Worm (Caenorhabditis elegans) whole organism, L2 larva: Measurements from ENCODE around the gene F44A6.3.

Experiments used
- R02D3.7 ChIP-seq: fragments of 150-350 bp; optimal IDR thresholded peaks from 2 replicates; lab custom pipeline; 2014; ENCODE audit warnings: missing biosample characterization, missing genetic modification characterization
- ama-1 ChIP-seq: fragments of 150-350 bp; optimal IDR thresholded peaks from 2 replicates; lab custom pipeline; 2018; ENCODE audit warnings: inconsistent platforms
- nhr-237 ChIP-seq: fragments of 150-350 bp; optimal IDR thresholded peaks from 2 replicates; lab custom pipeline; 2014; ENCODE audit warnings: missing biosample characterization, missing genetic modification characterization

- TF ChIP-seq nhr-237 (tag; lab: Kevin White, UChicago) (no peak), ama-1 (no peak), R02D3.7 (tag; lab: Kevin White, UChicago) (no peak)
Observed at ce11 chrX:10230872-10231271, 18.3 kb downstream of the F44A6.3 start.
